Worm (Caenorhabditis elegans): Measurements from ENCODE around the gene dnj-5.
A peak's percentile ranks its signal among the peaks of the same experiment; 100 is the strongest.

dnj-5 gene

DNA sequence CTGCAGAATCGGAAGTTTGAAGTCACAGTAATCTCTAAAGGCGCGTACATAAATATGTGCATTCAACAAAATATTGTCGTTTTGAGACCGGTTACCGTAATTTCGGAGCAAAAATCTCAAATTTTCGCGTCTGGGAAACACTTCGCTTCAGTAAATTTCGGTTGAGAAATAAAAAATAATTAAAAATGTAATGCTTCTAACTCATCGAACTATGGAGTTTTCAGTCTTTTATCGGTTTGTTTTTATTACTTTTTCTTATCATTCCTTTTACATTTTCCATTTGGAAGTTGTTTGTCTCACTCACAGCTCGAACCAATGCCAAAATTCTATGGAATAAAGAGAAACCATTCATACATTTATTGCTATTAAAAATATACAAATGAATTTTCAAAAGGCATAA is 30.1 kb upstream of the dnj-5 start (continued):
- peak; percentile 59 for TF ChIP-seq ceh-88 (GFP tag; IDR thresholded peaks at IDR 0.05)
- TF ChIP-seq lin-13 (GFP tag; optimal IDR thresholded peaks at IDR 0.05): peak; percentile 18
- TF ChIP-seq snu-23 (GFP tag; optimal IDR thresholded peaks at IDR 0.05): peak; percentile 89
- peak; percentile 40 for TF ChIP-seq swsn-7 (tag; optimal IDR thresholded peaks at IDR 0.05)
- no peak for TF ChIP-seq pag-3 (tag; optimal IDR thresholded peaks at IDR 0.05; ENCODE audit: borderline replicate concordance, insufficient read depth)
- no peak for TF ChIP-seq nhr-77 (tag; optimal IDR thresholded peaks at IDR 0.05)
- TF ChIP-seq aly-2 (tag; optimal IDR thresholded peaks at IDR 0.05): peak; percentile 99
- no peak for TF ChIP-seq hlh-17 (GFP tag; optimal IDR thresholded peaks at IDR 0.05; ENCODE audit: borderline replicate concordance)
- TF ChIP-seq Y116A8C.19 (tag; optimal IDR thresholded peaks at IDR 0.05; ENCODE audit: borderline replicate concordance): no peak
- TF ChIP-seq nhr-237 (tag; optimal IDR thresholded peaks at IDR 0.05): no peak
- TF ChIP-seq lin-15B (tag; optimal IDR thresholded peaks at IDR 0.05): no peak
- TF ChIP-seq egl-13 (tag; optimal IDR thresholded peaks at IDR 0.05): no peak
- TF ChIP-seq rnt-1 (tag; optimal IDR thresholded peaks at IDR 0.05): peak; percentile 43
- no peak for TF ChIP-seq unc-98 (GFP tag; IDR thresholded peaks at IDR 0.05)

DNA sequence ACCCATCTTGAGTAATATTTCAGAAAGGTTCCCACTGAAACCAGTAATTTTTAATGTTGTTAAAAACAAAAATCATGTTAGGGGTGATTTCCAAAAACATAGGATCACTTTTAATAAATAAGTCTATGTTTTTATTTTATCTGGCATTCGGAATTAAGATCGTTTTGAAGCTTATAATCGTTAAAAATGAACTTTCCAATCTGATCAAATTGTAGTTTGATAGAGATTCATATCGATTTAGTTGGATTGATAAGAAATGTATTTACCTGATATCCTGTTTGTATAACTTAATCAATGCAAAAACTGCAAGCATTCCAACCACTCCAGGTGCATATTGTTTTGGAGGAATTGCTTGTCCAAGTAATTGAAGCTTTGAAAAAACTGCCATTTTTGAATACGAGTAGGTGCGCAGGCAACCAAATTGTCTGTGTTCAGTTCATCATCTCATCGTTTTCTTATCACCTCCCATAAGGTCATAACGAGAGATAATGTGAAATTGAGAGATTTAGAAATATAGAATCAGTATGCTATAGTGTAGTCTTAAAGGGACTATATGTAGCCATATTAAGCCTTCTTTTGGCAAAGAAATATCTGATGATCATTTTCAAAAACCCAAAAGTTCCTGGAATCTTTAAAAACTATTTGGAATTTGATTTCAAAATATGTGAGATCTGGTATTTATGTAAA is 29.4 kb upstream of the dnj-5 start, which contains the start of gene pmp-2:
Gene pmp-2 (minus strand): TSS at position 487 of the 687 bp plus-strand sequence.
- TF ChIP-seq fkh-8 (tag; optimal IDR thresholded peaks at IDR 0.05) (no peak), nhr-12 (tag; optimal IDR thresholded peaks at IDR 0.05) (no peak), elt-2 (tag; optimal IDR thresholded peaks at IDR 0.05) (peak; percentile 10), nhr-84 (tag; optimal IDR thresholded peaks at IDR 0.05) (no peak), unc-130 (tag; optimal IDR thresholded peaks at IDR 0.05) (no peak), zag-1 (tag; optimal IDR thresholded peaks at IDR 0.05) (no peak), swsn-7 (tag; optimal IDR thresholded peaks at IDR 0.05) (no peak), jun-1 (tag; optimal IDR thresholded peaks at IDR 0.05) (no peak), egl-13 (tag; optimal IDR thresholded peaks at IDR 0.05) (no peak), lin-35 (GFP tag; optimal IDR thresholded peaks at IDR 0.05) (peak in 1 of 2 experiments; percentile 4), nhr-47 (tag; optimal IDR thresholded peaks at IDR 0.05) (no peak), nhr-28 (tag; optimal IDR thresholded peaks at IDR 0.05) (no peak), C16A3.4 (tag; optimal IDR thresholded peaks at IDR 0.05) (no peak), nhr-237 (tag; optimal IDR thresholded peaks at IDR 0.05) (no peak), vab-15 (tag; optimal IDR thresholded peaks at IDR 0.05) (no peak), fos-1 (tag; optimal IDR thresholded peaks at IDR 0.05) (no peak), isw-1 (GFP tag; IDR thresholded peaks at IDR 0.05) (no peak), fkh-4 (tag; optimal IDR thresholded peaks at IDR 0.05; ENCODE audit: borderline replicate concordance) (no peak), irx-1 (tag; optimal IDR thresholded peaks at IDR 0.05) (no peak), xbp-1 (tag; optimal IDR thresholded peaks at IDR 0.05) (no peak), lsy-2 (tag; optimal IDR thresholded peaks at IDR 0.05) (no peak), blmp-1 (tag; optimal IDR thresholded peaks at IDR 0.05) (no peak), nhr-85 (tag) (no peak), efl-1 (optimal IDR thresholded peaks at IDR 0.05) (no peak), efl-1 (GFP tag; optimal IDR thresholded peaks at IDR 0.05 in 1 of 2) (peak in 1 of 2 experiments; percentile 91), skn-1 (tag; optimal IDR thresholded peaks at IDR 0.05) (no peak), nhr-20 (tag; optimal IDR thresholded peaks at IDR 0.05) (peak; percentile 80), lin-13 (GFP tag; optimal IDR thresholded peaks at IDR 0.05) (no peak), unc-30 (tag; optimal IDR thresholded peaks at IDR 0.05) (no peak), mep-1 (tag; optimal IDR thresholded peaks at IDR 0.05) (no peak), nhr-19 (GFP tag; conservative IDR thresholded peaks at IDR 0.05) (no peak), ceh-88 (GFP tag; IDR thresholded peaks at IDR 0.05) (no peak), aly-2 (tag; optimal IDR thresholded peaks at IDR 0.05) (no peak), elt-3 (tag; optimal IDR thresholded peaks at IDR 0.05) (peak in 2 of 6 experiments; percentile 49 to 51), ceh-8 (GFP tag; optimal IDR thresholded peaks at IDR 0.05) (no peak), rnt-1 (tag; optimal IDR thresholded peaks at IDR 0.05) (no peak), ceh-82 (tag; optimal IDR thresholded peaks at IDR 0.05) (no peak), unc-62 (GFP tag; optimal IDR thresholded peaks at IDR 0.05) (no peak), ama-1 (optimal IDR thresholded peaks at IDR 0.05) (no peak), hpl-2 (GFP tag; optimal IDR thresholded peaks at IDR 0.05) (no peak), mef-2 (tag; optimal IDR thresholded peaks at IDR 0.05) (no peak), unc-98 (GFP tag; IDR thresholded peaks at IDR 0.05) (no peak), hlh-4 (tag; optimal IDR thresholded peaks at IDR 0.05) (no peak), mdl-1 (tag; optimal IDR thresholded peaks at IDR 0.05) (no peak)
